Worm (Caenorhabditis elegans) whole organism, L1 larva: ENCODE results near the gene srh-131.

Experiments used
- C16A3.4 ChIP-seq: fragments of 150-350 bp; optimal IDR thresholded peaks from 2 replicates; lab custom pipeline; 2014; ENCODE audit warnings: missing biosample characterization, missing genetic modification characterization
- C34B4.2 ChIP-seq: sonication (generic microtip); optimal IDR thresholded peaks from 2 replicates; lab custom pipeline; 2017; ENCODE audit warnings: mild to moderate bottlenecking, missing genetic modification characterization, missing compliant biosample characterization
- F16B12.6 ChIP-seq: fragments of 150-350 bp; optimal IDR thresholded peaks from 2 replicates; lab custom pipeline; 2014; ENCODE audit warnings: missing biosample characterization, missing genetic modification characterization
- Y116A8C.19 ChIP-seq: sonication (generic microtip); optimal IDR thresholded peaks from 2 replicates; lab custom pipeline; 2016; ENCODE audit warnings: missing compliant biosample characterization, missing genetic modification characterization, borderline replicate concordance
- aly-2 ChIP-seq: fragments of 150-350 bp; optimal IDR thresholded peaks from 2 replicates; lab custom pipeline; 2014; ENCODE audit warnings: missing biosample characterization, missing genetic modification characterization
- ama-1 ChIP-seq: fragments of 150-350 bp; optimal IDR thresholded peaks from 2 replicates; lab custom pipeline; 2014
- ceh-63 ChIP-seq: fragments of 200-800 bp; sonication (Bioruptor generic); optimal IDR thresholded peaks from 2 replicates; lab custom pipeline; 2018; ENCODE audit warnings: mild to moderate bottlenecking, missing genetic modification characterization, missing compliant biosample characterization
- ceh-8 ChIP-seq: fragments of 200-800 bp; sonication (Bioruptor generic); optimal IDR thresholded peaks from 2 replicates; lab custom pipeline; 2018; ENCODE audit warnings: mild to moderate bottlenecking, missing genetic modification characterization, moderate library complexity, missing compliant biosample characterization
- ceh-82 ChIP-seq, 3 experiments: fragments of 150-350 bp in 1 of 3; sonication (generic microtip) in 2 of 3; optimal IDR thresholded peaks; 2 replicates each; lab custom pipeline; 2014 to 2017; ENCODE audit warnings: missing biosample characterization in 3 of 3, missing genetic modification characterization in 3 of 3
- ces-1 ChIP-seq: fragments of 150-350 bp; optimal IDR thresholded peaks from 2 replicates; lab custom pipeline; 2014; ENCODE audit warnings: missing biosample characterization, missing genetic modification reagents, missing genetic modification characterization
- dpl-1 ChIP-seq, 3 experiments: fragments of 150-350 bp in 2 of 3; sonication (generic microtip) in 1 of 3; optimal IDR thresholded peaks; 2 replicates each; lab custom pipeline; 2014 to 2017; ENCODE audit warnings: missing biosample characterization in 3 of 3, missing genetic modification characterization in 3 of 3, missing genetic modification reagents in 3 of 3
- elt-2 ChIP-seq: sonication (generic microtip); optimal IDR thresholded peaks from 2 replicates; lab custom pipeline; 2016; ENCODE audit warnings: missing genetic modification characterization, mild to moderate bottlenecking, inconsistent platforms, missing compliant biosample characterization, missing genetic modification reagents
- fkh-4 ChIP-seq: sonication (generic microtip); optimal IDR thresholded peaks from 2 replicates; lab custom pipeline; 2016; ENCODE audit warnings: missing compliant biosample characterization, missing genetic modification characterization, borderline replicate concordance
- irx-1 ChIP-seq: sonication (generic microtip); optimal IDR thresholded peaks from 2 replicates; lab custom pipeline; 2016; ENCODE audit warnings: missing genetic modification characterization, missing compliant biosample characterization
- lin-35 ChIP-seq, 2 experiments: fragments of 150-350 bp; optimal IDR thresholded peaks; 2 replicates each; lab custom pipeline; 2014; ENCODE audit warnings: missing biosample characterization in 2 of 2, missing genetic modification characterization in 2 of 2, missing genetic modification reagents in 2 of 2
- lin-39 ChIP-seq: fragments of 150-350 bp; optimal IDR thresholded peaks from 2 replicates; lab custom pipeline; 2014; ENCODE audit warnings: missing biosample characterization, missing genetic modification reagents, missing genetic modification characterization
- lir-3 ChIP-seq: sonication (generic microtip); optimal IDR thresholded peaks from 2 replicates; lab custom pipeline; 2016; ENCODE audit warnings: mild to moderate bottlenecking, missing genetic modification characterization, moderate library complexity, missing compliant biosample characterization; ENCODE audit not compliant: poor library complexity
- lsy-2 ChIP-seq, 2 experiments: fragments of 150-350 bp; optimal IDR thresholded peaks; 2 replicates each; lab custom pipeline; 2014; ENCODE audit warnings: missing biosample characterization in 2 of 2, missing genetic modification characterization in 2 of 2
- mab-9 ChIP-seq: fragments of 200-800 bp; sonication (Bioruptor generic); IDR thresholded peaks from 2 replicates; pipeline ENCODE4 v1.3.6; 2022; ENCODE audit warnings: missing genetic modification reagents, missing genetic modification characterization, missing compliant biosample characterization
- mdl-1 ChIP-seq, 2 experiments: fragments of 150-350 bp; optimal IDR thresholded peaks; 2 replicates each; lab custom pipeline; 2014 to 2017; ENCODE audit warnings: missing biosample characterization in 2 of 2, missing genetic modification characterization in 2 of 2, inconsistent platforms in 1 of 2
- nhr-12 ChIP-seq: sonication (generic microtip); optimal IDR thresholded peaks from 2 replicates; lab custom pipeline; 2017; ENCODE audit warnings: missing biosample characterization, missing genetic modification characterization
- nhr-19 ChIP-seq: fragments of 200-800 bp; sonication (Bioruptor generic); conservative IDR thresholded peaks from 2 replicates; pipeline ENCODE4 v1.3.6; 2022; ENCODE audit warnings: missing genetic modification characterization, missing compliant biosample characterization
- nhr-20 ChIP-seq: sonication (generic microtip); optimal IDR thresholded peaks from 2 replicates; lab custom pipeline; 2016; ENCODE audit warnings: mild to moderate bottlenecking, missing genetic modification characterization, missing compliant biosample characterization
- nhr-76 ChIP-seq: sonication (generic microtip); optimal IDR thresholded peaks from 2 replicates; lab custom pipeline; 2017; ENCODE audit warnings: missing biosample characterization, missing genetic modification characterization
- nhr-84 ChIP-seq: sonication (generic microtip); optimal IDR thresholded peaks from 2 replicates; lab custom pipeline; 2017; ENCODE audit warnings: missing biosample characterization, missing genetic modification characterization
- pqm-1 ChIP-seq: sonication (generic microtip); optimal IDR thresholded peaks from 3 replicates; lab custom pipeline; 2017; ENCODE audit warnings: missing biosample characterization, missing genetic modification characterization
- sptf-1 ChIP-seq: fragments of 150-350 bp; optimal IDR thresholded peaks from 2 replicates; lab custom pipeline; 2014; ENCODE audit warnings: missing biosample characterization, missing genetic modification characterization
- swsn-7 ChIP-seq: sonication (generic microtip); optimal IDR thresholded peaks from 2 replicates; lab custom pipeline; 2016; ENCODE audit warnings: missing genetic modification characterization, missing compliant biosample characterization
- tbx-2 ChIP-seq: sonication (generic microtip); optimal IDR thresholded peaks from 2 replicates; lab custom pipeline; 2016; ENCODE audit warnings: missing genetic modification characterization, missing compliant biosample characterization
- unc-130 ChIP-seq: fragments of 150-350 bp; optimal IDR thresholded peaks from 2 replicates; lab custom pipeline; 2017; ENCODE audit warnings: missing biosample characterization, missing genetic modification characterization, inconsistent platforms
- unc-30 ChIP-seq: sonication (generic microtip); optimal IDR thresholded peaks from 2 replicates; lab custom pipeline; 2017; ENCODE audit warnings: missing biosample characterization, missing genetic modification characterization
- unc-98 ChIP-seq: fragments of 200-800 bp; sonication (Bioruptor generic); IDR thresholded peaks from 2 replicates; pipeline ENCODE4 v1.3.6; 2022; ENCODE audit warnings: missing genetic modification characterization, missing compliant biosample characterization
- zip-4 ChIP-seq: fragments of 200-800 bp; sonication (Bioruptor generic); optimal IDR thresholded peaks from 2 replicates; lab custom pipeline; 2018; ENCODE audit warnings: mild to moderate bottlenecking, missing genetic modification characterization, moderate library complexity, missing compliant biosample characterization

The srh-131 gene

ce11 chrV:17000635-17001034 lies 4.7 kb upstream of the srh-131 start:
- no peak for TF ChIP-seq nhr-19 (GFP tag; lab: Robert Waterston, UW)
- no peak for TF ChIP-seq lin-35 (GFP tag; optimal IDR thresholded peaks at IDR 0.05; lab: Kevin White, UChicago)
- no peak for TF ChIP-seq lir-3 (tag; lab: Kevin White, UChicago)
- TF ChIP-seq mab-9 (GFP tag; lab: Robert Waterston, UW), result no peak
- TF ChIP-seq fkh-4 (tag; lab: Kevin White, UChicago), result no peak
- TF ChIP-seq lsy-2 (tag; optimal IDR thresholded peaks at IDR 0.05; lab: Kevin White, UChicago), result no peak
- no peak for TF ChIP-seq tbx-2 (tag; lab: Kevin White, UChicago)
- TF ChIP-seq ama-1 (lab: Kevin White, UChicago), result no peak
- no peak for TF ChIP-seq nhr-76

- TF ChIP-seq ceh-8 (GFP tag; lab: Kevin White, UChicago), result no peak
- no peak for TF ChIP-seq ces-1 (GFP tag; lab: Kevin White, UChicago)
- no peak for TF ChIP-seq mdl-1 (tag; optimal IDR thresholded peaks at IDR 0.05; lab: Kevin White, UChicago)
- TF ChIP-seq lin-39 (tag; lab: Kevin White, UChicago), result no peak
- TF ChIP-seq dpl-1 (GFP tag; optimal IDR thresholded peaks at IDR 0.05; lab: Kevin White, UChicago), result no peak
- TF ChIP-seq C16A3.4 (tag; lab: Kevin White, UChicago), result no peak
- no peak for TF ChIP-seq lsy-2 (tag; optimal IDR thresholded peaks at IDR 0.05; lab: Kevin White, UChicago)
- TF ChIP-seq zip-4, result no peak
- no peak for TF ChIP-seq unc-98
- no peak for TF ChIP-seq ceh-63 (GFP tag; lab: Kevin White, UChicago)
- TF ChIP-seq irx-1 (tag; lab: Kevin White, UChicago), result no peak
- TF ChIP-seq unc-30 (tag; lab: Kevin White, UChicago), result no peak
- TF ChIP-seq ceh-82 (tag; optimal IDR thresholded peaks at IDR 0.05; lab: Kevin White, UChicago), result no peak
- TF ChIP-seq unc-130 (tag; lab: Kevin White, UChicago), result no peak
These were observed 4.1 kb upstream of the srh-131 start, which contains the start of gene sri-9 for ce11 chrV:17001167-17001566. TSS of gene sri-9 (plus strand) at chrV:17001467.

- TF ChIP-seq nhr-12 (tag; lab: Kevin White, UChicago) (no peak), dpl-1 (GFP tag; optimal IDR thresholded peaks at IDR 0.05; lab: Kevin White, UChicago) (no peak)
- TF ChIP-seq, all 84 proteins: peak for 0
These were observed 3.0 kb downstream of the srh-131 start, which contains the start of gene sri-69 for ce11 chrV:17008302-17008701. TSS of gene sri-69 (minus strand) at chrV:17008402.

- TF ChIP-seq fkh-4 (tag; lab: Kevin White, UChicago) (no peak), Y116A8C.19 (tag; lab: Kevin White, UChicago) (no peak), elt-2 (peak; percentile 69)
These were observed 4.2 kb downstream of the srh-131 start, which contains the start of the genes clc-12 and clec-240 for ce11 chrV:17009342-17010064. TSS of gene clc-12 (minus strand) at chrV:17009388. TSS of gene clec-240 (plus strand) at chrV:17010014.

ce11 chrV:17013232-17013631 lies 7.9 kb downstream of the srh-131 start, which contains the start of gene clec-241:
TSS of gene clec-241 (minus strand) at chrV:17013332.
- TF ChIP-seq nhr-20 (no peak), swsn-7 (tag; lab: Kevin White, UChicago) (no peak), sptf-1 (tag; lab: Kevin White, UChicago) (no peak), F16B12.6 (tag; lab: Kevin White, UChicago) (no peak), nhr-84 (no peak), pqm-1 (no peak), C34B4.2 (no peak), aly-2 (tag; lab: Kevin White, UChicago) (no peak)
